Worm (Caenorhabditis elegans): ENCODE data around the gene F34H10.1.

- no peak for TF ChIP-seq R02D3.7 (tag; optimal IDR thresholded peaks at IDR 0.05)
- TF ChIP-seq lir-3 (tag; optimal IDR thresholded peaks at IDR 0.05), result no peak
- no peak for TF ChIP-seq ama-1 (optimal IDR thresholded peaks at IDR 0.05)
- no peak for TF ChIP-seq F26F4.8 (GFP tag; conservative IDR thresholded peaks at IDR 0.05)
- no peak for TF ChIP-seq snpc-4 (tag; optimal IDR thresholded peaks at IDR 0.05)
- no peak for TF ChIP-seq nhr-11 (tag; optimal IDR thresholded peaks at IDR 0.05)
- TF ChIP-seq dpl-1 (GFP tag; optimal IDR thresholded peaks at IDR 0.05), result no peak
- no peak for TF ChIP-seq nhr-77 (tag; optimal IDR thresholded peaks at IDR 0.05)
- no peak for TF ChIP-seq lin-13 (GFP tag; optimal IDR thresholded peaks at IDR 0.05)
Observed at ce11 chrX:9584333-9584732, 41.6 kb upstream of the F34H10.1 start, which contains the start of gene gpx-5.
